Fruit fly (Drosophila melanogaster) whole organism, embryonic: ENCODE results near the gene Sulf1.

Experiments
- Aef1 ChIP-seq: fragments of 200-800 bp; sonication (Bioruptor generic); IDR thresholded peaks from 3 replicates; pipeline ENCODE4 v1.3.6; 2022; ENCODE audit warnings: missing biosample characterization, missing genetic modification characterization
- CG10431 ChIP-seq: fragments of 200-800 bp; sonication (Bioruptor generic); optimal IDR thresholded peaks from 3 replicates; lab custom pipeline; 2018; ENCODE audit warnings: missing biosample characterization, mild to moderate bottlenecking, missing genetic modification characterization
- CG11398 ChIP-seq: fragments of 200-800 bp; sonication (Bioruptor generic); optimal IDR thresholded peaks from 2 replicates; lab custom pipeline; 2016; ENCODE audit warnings: missing biosample characterization, missing genetic modification characterization
- CG11696 ChIP-seq: fragments of 200-800 bp; sonication (Bioruptor generic); IDR thresholded peaks from 2 replicates; pipeline ENCODE4 v1.3.6; 2022; ENCODE audit warnings: missing biosample characterization, missing genetic modification characterization
- CG12071 ChIP-seq: fragments of 200-800 bp; sonication (Bioruptor generic); optimal IDR thresholded peaks from 3 replicates; lab custom pipeline; 2018; ENCODE audit warnings: missing biosample characterization, mild to moderate bottlenecking, missing genetic modification characterization
- CG1233 ChIP-seq: fragments of 200-800 bp; sonication (Bioruptor generic); optimal IDR thresholded peaks from 4 replicates; lab custom pipeline; 2018; ENCODE audit warnings: missing biosample characterization, mild to moderate bottlenecking, missing genetic modification characterization
- CG12659 ChIP-seq: fragments of 200-800 bp; sonication (Bioruptor generic); optimal IDR thresholded peaks from 3 replicates; lab custom pipeline; 2017; ENCODE audit warnings: mild to moderate bottlenecking, missing biosample characterization, missing genetic modification reagents, missing genetic modification characterization
- CG14667 ChIP-seq: fragments of 200-800 bp; sonication (Bioruptor generic); IDR thresholded peaks from 2 replicates; pipeline ENCODE4 v1.3.6; 2022; ENCODE audit warnings: missing biosample characterization, missing genetic modification characterization
- CG15514 ChIP-seq: fragments of 200-800 bp; sonication (Bioruptor generic); optimal IDR thresholded peaks from 3 replicates; lab custom pipeline; 2017; ENCODE audit warnings: missing biosample characterization, missing genetic modification characterization, mild to moderate bottlenecking, moderate library complexity, missing genetic modification reagents
- CG16779 ChIP-seq: fragments of 200-800 bp; sonication (Bioruptor generic); IDR thresholded peaks from 2 replicates; pipeline ENCODE4 v1.3.6; 2022; ENCODE audit warnings: missing biosample characterization, missing genetic modification characterization
- CG17802 ChIP-seq: fragments of 200-800 bp; sonication (Bioruptor generic); optimal IDR thresholded peaks from 2 replicates; lab custom pipeline; 2018; ENCODE audit warnings: missing biosample characterization, mild to moderate bottlenecking, missing genetic modification characterization, moderate library complexity
- CG17829 ChIP-seq: fragments of 200-800 bp; optimal IDR thresholded peaks from 2 replicates; lab custom pipeline; 2019; ENCODE audit warnings: missing biosample characterization, mild to moderate bottlenecking, missing genetic modification characterization, moderate library complexity
- CG17912 ChIP-seq: fragments of 200-800 bp; sonication (Bioruptor generic); optimal IDR thresholded peaks from 2 replicates; lab custom pipeline; 2018; ENCODE audit warnings: missing biosample characterization, mild to moderate bottlenecking, missing genetic modification characterization
- CG18764 ChIP-seq: fragments of 200-800 bp; sonication (Bioruptor generic); optimal IDR thresholded peaks from 3 replicates; lab custom pipeline; 2016; ENCODE audit warnings: missing biosample characterization, missing genetic modification characterization
- CG30403 ChIP-seq: fragments of 200-800 bp; sonication (Bioruptor generic); optimal IDR thresholded peaks from 3 replicates; lab custom pipeline; 2016; ENCODE audit warnings: missing biosample characterization, missing genetic modification characterization
- CG3726 ChIP-seq: fragments of 200-800 bp; sonication (Bioruptor generic); IDR thresholded peaks from 3 replicates; pipeline ENCODE4, ENCODE4 v1.3.6; 2022; ENCODE audit warnings: missing biosample characterization, missing genetic modification characterization
- CG7839 ChIP-seq: fragments of 200-800 bp; sonication (Bioruptor generic); optimal IDR thresholded peaks from 3 replicates; lab custom pipeline; 2018; ENCODE audit warnings: missing biosample characterization, mild to moderate bottlenecking, missing genetic modification characterization, moderate library complexity
- CkIIα-i1 ChIP-seq: fragments of 200-800 bp; sonication (Bioruptor generic); IDR thresholded peaks from 2 replicates; pipeline ENCODE4 v1.3.6; 2022; ENCODE audit warnings: missing biosample characterization, missing genetic modification characterization
- D ChIP-seq, 2 experiments: fragments of 200-800 bp in 1 of 2; fragments of >200 bp in 1 of 2; sonication (Bioruptor generic) in 1 of 2; optimal IDR thresholded peaks; 2 replicates in 1 of 2; 3 replicates in 1 of 2; lab custom pipeline; 2017; ENCODE audit warnings: mild to moderate bottlenecking in 1 of 2, missing biosample characterization in 1 of 2, missing genetic modification characterization in 1 of 2, missing genetic modification reagents in 1 of 2
- Dek ChIP-seq: fragments of 200-800 bp; sonication (Bioruptor generic); optimal IDR thresholded peaks from 3 replicates; lab custom pipeline; 2019; ENCODE audit warnings: missing biosample characterization, mild to moderate bottlenecking, missing genetic modification characterization, moderate library complexity
- Doc2 ChIP-seq: fragments of 200-800 bp; sonication (Bioruptor generic); IDR thresholded peaks from 2 replicates; pipeline ENCODE4 v1.3.6; 2022; ENCODE audit warnings: missing biosample characterization, missing genetic modification characterization
- Fer1 ChIP-seq: fragments of 200-800 bp; sonication (Bioruptor generic); optimal IDR thresholded peaks from 2 replicates; lab custom pipeline; 2017; ENCODE audit warnings: missing biosample characterization, mild to moderate bottlenecking, missing genetic modification characterization
- Hr39 ChIP-seq: fragments of >200 bp; optimal IDR thresholded peaks from 2 replicates; lab custom pipeline; 2017
- Neu2 ChIP-seq: fragments of 200-800 bp; sonication (Bioruptor generic); optimal IDR thresholded peaks from 3 replicates; lab custom pipeline; 2016; ENCODE audit warnings: missing biosample characterization, missing genetic modification characterization, borderline replicate concordance
- Nf-YB ChIP-seq: fragments of 200-800 bp; sonication (Bioruptor generic); optimal IDR thresholded peaks from 3 replicates; lab custom pipeline; 2019; ENCODE audit warnings: missing biosample characterization, mild to moderate bottlenecking, missing genetic modification characterization, moderate library complexity
- TFAM ChIP-seq: fragments of 200-800 bp; sonication (Bioruptor generic); optimal IDR thresholded peaks from 2 replicates; lab custom pipeline; 2017; ENCODE audit warnings: missing biosample characterization, missing genetic modification characterization, inconsistent platforms
- Usf ChIP-seq: fragments of 200-800 bp; sonication (Bioruptor generic); optimal IDR thresholded peaks from 2 replicates; lab custom pipeline; 2017; ENCODE audit warnings: missing genotype, missing biosample characterization, missing genetic modification characterization
- chinmo ChIP-seq: fragments of 200-800 bp; sonication (Bioruptor generic); IDR thresholded peaks from 4 replicates; pipeline ENCODE4 v1.3.6; 2022; ENCODE audit warnings: missing biosample characterization, missing genetic modification characterization; ENCODE audit not compliant: partially characterized antibody
- ci ChIP-seq: fragments of 200-800 bp; sonication (Bioruptor generic); IDR thresholded peaks from 3 replicates; pipeline ENCODE4 v1.3.6; 2022; ENCODE audit warnings: missing biosample characterization, missing genetic modification characterization
- dan ChIP-seq: fragments of 200-800 bp; sonication (Bioruptor generic); IDR thresholded peaks from 2 replicates; pipeline ENCODE4 v1.3.6; 2022; ENCODE audit warnings: missing biosample characterization, missing genetic modification characterization
- danr ChIP-seq: fragments of 200-800 bp; sonication (Bioruptor generic); IDR thresholded peaks from 2 replicates; pipeline ENCODE4 v1.3.6; 2022; ENCODE audit warnings: missing biosample characterization, missing genetic modification characterization
- eve ChIP-seq, 2 experiments: fragments of >200 bp; optimal IDR thresholded peaks; 2 replicates each; lab custom pipeline; 2017; ENCODE audit warnings: missing biosample characterization in 2 of 2, missing genetic modification characterization in 2 of 2
- gcm ChIP-seq: fragments of 200-800 bp; sonication (Bioruptor generic); optimal IDR thresholded peaks from 2 replicates; lab custom pipeline; 2019; ENCODE audit warnings: missing biosample characterization, mild to moderate bottlenecking, missing genetic modification characterization, moderate library complexity
- hth ChIP-seq: fragments of >200 bp; optimal IDR thresholded peaks from 2 replicates; lab custom pipeline; 2017; ENCODE audit warnings: inconsistent platforms
- knrl ChIP-seq: fragments of 200-800 bp; sonication (Bioruptor generic); IDR thresholded peaks from 3 replicates; pipeline ENCODE4 v1.3.6; 2022; ENCODE audit warnings: missing biosample characterization, missing genetic modification characterization; ENCODE audit not compliant: partially characterized antibody
- lola ChIP-seq, 3 experiments: fragments of >200 bp in 2 of 3; fragments of 200-800 bp in 1 of 3; sonication (Bioruptor generic) in 1 of 3; optimal IDR thresholded peaks; 2 replicates each; lab custom pipeline; 2017 to 2019; ENCODE audit warnings: missing biosample characterization in 3 of 3, missing genetic modification characterization in 3 of 3, mild to moderate bottlenecking in 1 of 3, moderate library complexity in 1 of 3
- mam ChIP-seq: fragments of 200-800 bp; sonication (Bioruptor generic); optimal IDR thresholded peaks from 3 replicates; lab custom pipeline; 2016; ENCODE audit warnings: missing biosample characterization, missing genetic modification characterization
- nom ChIP-seq: fragments of 200-800 bp; sonication (Bioruptor generic); optimal IDR thresholded peaks from 2 replicates; lab custom pipeline; 2017; ENCODE audit warnings: missing biosample characterization, missing genetic modification characterization, mild to moderate bottlenecking, moderate library complexity, missing genetic modification reagents
- pb ChIP-seq: fragments of 200-800 bp; sonication (Bioruptor generic); optimal IDR thresholded peaks from 3 replicates; lab custom pipeline; 2016; ENCODE audit warnings: missing biosample characterization, missing genetic modification characterization
- pfk ChIP-seq: fragments of 200-800 bp; sonication (Bioruptor generic); optimal IDR thresholded peaks from 2 replicates; lab custom pipeline; 2018; ENCODE audit warnings: missing biosample characterization, mild to moderate bottlenecking, missing genetic modification characterization, moderate library complexity
- pros ChIP-seq: fragments of 200-800 bp; sonication (Bioruptor generic); optimal IDR thresholded peaks from 3 replicates; lab custom pipeline; 2019; ENCODE audit warnings: missing biosample characterization, mild to moderate bottlenecking, missing genetic modification characterization, moderate library complexity
- pum ChIP-seq: fragments of 200-800 bp; sonication (Bioruptor generic); optimal IDR thresholded peaks from 2 replicates; lab custom pipeline; 2016; ENCODE audit warnings: missing biosample characterization, missing genetic modification characterization
- repo ChIP-seq: fragments of 200-800 bp; sonication (Bioruptor generic); optimal IDR thresholded peaks from 2 replicates; lab custom pipeline; 2016; ENCODE audit warnings: missing biosample characterization, missing genetic modification characterization
- slou ChIP-seq: fragments of 200-800 bp; sonication (Bioruptor generic); optimal IDR thresholded peaks from 3 replicates; lab custom pipeline; 2016; ENCODE audit warnings: missing biosample characterization, missing genetic modification characterization
- ttk ChIP-seq: fragments of 200-800 bp; sonication (Bioruptor generic); IDR thresholded peaks from 2 replicates; pipeline ENCODE4 v2.1.2; 2022; ENCODE audit warnings: missing biosample characterization, missing genetic modification characterization
- vvl ChIP-seq: fragments of 200-800 bp; sonication (Bioruptor generic); IDR thresholded peaks from 2 replicates; pipeline ENCODE4 v1.3.6; 2022; ENCODE audit warnings: missing biosample characterization, missing genetic modification characterization
- zen2 ChIP-seq: fragments of 200-800 bp; sonication (Bioruptor generic); IDR thresholded peaks from 3 replicates; pipeline ENCODE4 v1.3.6; 2022; ENCODE audit warnings: missing biosample characterization, missing genetic modification characterization; ENCODE audit not compliant: partially characterized antibody

The Sulf1 gene

dm6 chr3R:16280003-16280998, 59.1 kb downstream of the Sulf1 start (continued):
- TF ChIP-seq Fer1 (GFP tag; lab: Kevin White, UChicago) (peak; percentile 99), pum (peak; percentile 99), ci (peak; percentile 100), hth (lab: Kevin White, UChicago) (no peak), TFAM (GFP tag; lab: Kevin White, UChicago) (peak; percentile 96), pros (GFP tag; lab: Kevin White, UChicago) (peak; percentile 98), ttk (peak; percentile 99), CG3726 (GFP tag; lab: Robert Waterston, UW) (peak; percentile 99; the same call in 1 of the 3 replicates), Doc2 (no peak; the same call in 1 of the 2 replicates), repo (GFP tag; lab: Kevin White, UChicago) (peak; percentile 99), knrl (GFP tag; lab: Robert Waterston, UW) (no peak), Nf-YB (GFP tag; lab: Kevin White, UChicago) (peak; percentile 93), lola (GFP tag; optimal IDR thresholded peaks at IDR 0.05; lab: Kevin White, UChicago) (peak in 1 of 3 experiments; percentile 100), gcm (GFP tag; lab: Kevin White, UChicago) (peak; percentile 100), zen2 (GFP tag; lab: Robert Waterston, UW) (no peak; the same call in 2 of the 3 replicates), vvl (peak; percentile 100), D (optimal IDR thresholded peaks at IDR 0.05; lab: Kevin White, UChicago) (no peak), D (GFP tag; optimal IDR thresholded peaks at IDR 0.05; lab: Kevin White, UChicago) (peak; percentile 99), CG18764 (GFP tag; lab: Kevin White, UChicago) (peak; percentile 99), CG11696 (GFP tag; lab: Robert Waterston, UW) (peak; percentile 98), CG11398 (peak; percentile 99), eve (GFP tag; optimal IDR thresholded peaks at IDR 0.05; lab: Kevin White, UChicago) (peak; percentile 90 to 100), Usf (GFP tag; lab: Kevin White, UChicago) (peak; percentile 98), CG14667 (peak; percentile 99), CG12071 (GFP tag; lab: Kevin White, UChicago) (peak; percentile 98), CG1233 (peak; percentile 99), dan (GFP tag; lab: Robert Waterston, UW) (no peak; the same call in 1 of the 2 replicates), pb (GFP tag; lab: Kevin White, UChicago) (peak; percentile 99), Neu2 (GFP tag; lab: Kevin White, UChicago) (peak; percentile 98), mam (GFP tag; lab: Kevin White, UChicago) (peak; percentile 99), nom (GFP tag; lab: Kevin White, UChicago) (peak; percentile 98), chinmo (GFP tag; lab: Robert Waterston, UW) (peak; percentile 98), Dek (tag; lab: Kevin White, UChicago) (peak; percentile 99), CG17912 (peak; percentile 91), CG12659 (peak; percentile 100), CG15514 (GFP tag; lab: Kevin White, UChicago) (peak; percentile 94), CG10431 (GFP tag; lab: Kevin White, UChicago) (peak; percentile 97), CkIIα-i1 (GFP tag; lab: Robert Waterston, UW) (peak; percentile 97; the same call in 1 of the 2 replicates), pfk (GFP tag; lab: Kevin White, UChicago) (peak; percentile 36), slou (GFP tag; lab: Kevin White, UChicago) (peak; percentile 98), CG17829 (tag; lab: Kevin White, UChicago) (peak; percentile 100), CG16779 (GFP tag; lab: Robert Waterston, UW) (peak; percentile 99), Aef1 (peak; percentile 99), CG17802 (tag; lab: Kevin White, UChicago) (peak; percentile 90), CG30403 (GFP tag; lab: Kevin White, UChicago) (peak; percentile 100), Hr39 (no peak), danr (peak; percentile 99), CG7839 (tag; lab: Kevin White, UChicago) (peak; percentile 100)
